Fruit fly (Drosophila melanogaster): ENCODE results near the gene Gbeta76C.

Gene Gbeta76C

DNA sequence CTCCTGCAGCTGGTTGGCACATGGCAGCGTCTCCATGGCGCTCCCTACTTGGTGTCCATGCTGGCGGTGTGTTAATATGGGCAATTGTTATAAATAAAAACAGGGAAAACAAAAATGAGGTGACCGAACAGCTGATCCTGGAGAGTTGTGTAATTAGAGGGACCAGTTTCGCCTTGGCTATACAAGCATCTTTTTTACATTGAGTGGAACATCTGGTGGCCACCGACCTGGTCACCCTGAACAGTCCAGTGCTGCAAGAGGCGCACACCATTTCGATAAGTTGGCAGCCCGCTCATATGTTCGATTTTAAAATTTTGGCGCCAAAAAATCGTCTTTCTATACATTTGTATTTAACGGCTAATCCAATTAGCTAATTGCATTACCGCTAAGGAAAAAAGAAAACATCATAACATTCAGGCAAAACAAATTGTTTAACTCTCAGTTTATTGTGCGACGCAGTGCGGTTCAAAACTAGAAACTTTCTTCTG lies at the start of gene Gbeta76C, which contains the start of gene CG8765:
TSS of gene Gbeta76C (plus strand) at position 438 of the 488 bp plus-strand sequence.
TSS of gene CG8765 (minus strand) at position 154 of the 488 bp plus-strand sequence.
- peak; percentile 38 for TF ChIP-seq Mnt (GFP tag; optimal IDR thresholded peaks at IDR 0.05)
- peak; percentile 71 for TF ChIP-seq CG1620 (GFP tag; optimal IDR thresholded peaks at IDR 0.05)
- TF ChIP-seq kay (GFP tag; ENCODE audit: borderline replicate concordance), result no peak
- TF ChIP-seq CG11617 (GFP tag; optimal IDR thresholded peaks at IDR 0.05), result no peak
- peak; percentile 23 for TF ChIP-seq Hr96 (GFP tag; optimal IDR thresholded peaks at IDR 0.05)
- TF ChIP-seq pad (GFP tag; optimal IDR thresholded peaks at IDR 0.05), result peak; percentile 49
- TF ChIP-seq CG14711 (tag; optimal IDR thresholded peaks at IDR 0.05), result peak; percentile 41
- TF ChIP-seq bab1 (GFP tag; optimal IDR thresholded peaks at IDR 0.05), result peak; percentile 83
- TF ChIP-seq CG7101 (tag; optimal IDR thresholded peaks at IDR 0.05), result peak; percentile 9
- TF ChIP-seq cic (GFP tag; optimal IDR thresholded peaks at IDR 0.05), result peak; percentile 41
- TF ChIP-seq CG12768 (GFP tag; optimal IDR thresholded peaks at IDR 0.05), result no peak
- no peak for TF ChIP-seq tj (GFP tag; optimal IDR thresholded peaks at IDR 0.05)
- TF ChIP-seq Clk (GFP tag; optimal IDR thresholded peaks at IDR 0.05), result no peak
- TF ChIP-seq toe (GFP tag; optimal IDR thresholded peaks at IDR 0.05), result no peak
- no peak for TF ChIP-seq CG5204 (GFP tag; optimal IDR thresholded peaks at IDR 0.05)
- TF ChIP-seq cnc (optimal IDR thresholded peaks at IDR 0.05), result no peak
- peak; percentile 31 for TF ChIP-seq ovo (GFP tag; optimal IDR thresholded peaks at IDR 0.05)
- TF ChIP-seq Crg-1 (GFP tag; optimal IDR thresholded peaks at IDR 0.05), result peak; percentile 62
- peak; percentile 42 for TF ChIP-seq CG33017 (tag; optimal IDR thresholded peaks at IDR 0.05)
- TF ChIP-seq CG7045 (GFP tag; optimal IDR thresholded peaks at IDR 0.05), result no peak

DNA sequence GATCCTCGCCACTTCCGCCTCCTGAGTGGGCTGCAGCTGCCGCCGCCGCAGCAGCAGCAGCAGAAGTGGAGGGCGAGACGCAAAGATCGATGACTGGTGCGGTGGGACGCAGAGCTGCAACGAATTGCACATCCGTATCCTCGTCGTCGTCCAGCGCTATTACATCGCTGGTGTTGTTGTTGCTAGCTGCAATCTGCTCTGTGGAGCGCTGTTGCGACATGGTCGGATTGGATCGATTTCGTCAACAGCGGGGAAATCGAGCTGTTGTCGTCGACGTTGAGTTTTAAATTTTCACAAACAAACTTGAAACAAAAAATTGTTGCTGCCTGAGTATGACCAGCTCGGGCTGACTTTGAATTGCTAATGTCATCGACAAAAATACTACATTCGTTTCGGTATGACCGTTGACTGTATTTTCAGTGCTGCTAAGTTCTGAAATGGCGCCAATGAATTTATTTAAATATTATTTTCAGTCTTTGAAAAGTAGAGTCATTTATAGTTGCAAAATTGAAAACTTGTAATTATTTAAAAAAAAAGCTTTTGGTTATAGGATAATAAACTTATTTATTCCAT lies 44.9 kb upstream of the Gbeta76C start, which contains the start of gene Rnf146:
TSS of gene Rnf146 (minus strand) at position 369 of the 573 bp plus-strand sequence.
- TF ChIP-seq CG12768 (GFP tag; optimal IDR thresholded peaks at IDR 0.05) (no peak), kay (GFP tag; ENCODE audit: borderline replicate concordance) (no peak), CG14711 (tag; optimal IDR thresholded peaks at IDR 0.05) (no peak), CG5204 (GFP tag; optimal IDR thresholded peaks at IDR 0.05) (no peak), Hr96 (GFP tag; optimal IDR thresholded peaks at IDR 0.05) (no peak), pad (GFP tag; optimal IDR thresholded peaks at IDR 0.05) (peak; percentile 25), CG7045 (GFP tag; optimal IDR thresholded peaks at IDR 0.05) (no peak), CG33017 (tag; optimal IDR thresholded peaks at IDR 0.05) (peak; percentile 14), CG7101 (tag; optimal IDR thresholded peaks at IDR 0.05) (peak; percentile 34), tj (GFP tag; optimal IDR thresholded peaks at IDR 0.05) (no peak), toe (GFP tag; optimal IDR thresholded peaks at IDR 0.05) (no peak), cnc (optimal IDR thresholded peaks at IDR 0.05) (no peak), bab1 (GFP tag; optimal IDR thresholded peaks at IDR 0.05) (peak; percentile 63)

DNA sequence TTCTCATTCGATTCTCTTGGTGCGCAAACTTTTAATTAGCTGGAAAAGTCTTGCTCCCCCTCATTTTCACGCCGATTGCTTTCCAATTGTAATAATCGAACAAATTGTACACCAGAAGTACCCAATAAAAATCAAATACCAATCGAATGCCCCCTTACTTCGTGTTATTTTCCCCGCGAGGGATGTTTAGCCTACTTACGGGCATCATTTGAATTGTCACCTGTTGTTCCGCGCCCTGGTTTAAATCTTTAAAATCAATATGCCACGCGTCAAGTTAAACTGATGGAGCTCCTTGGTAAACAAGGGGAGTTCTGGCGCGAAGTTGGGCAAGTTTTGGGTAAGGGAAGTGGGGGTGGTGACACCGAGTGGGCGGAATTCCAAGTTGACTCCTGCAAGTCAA lies 41.1 kb upstream of the Gbeta76C start:
- TF ChIP-seq Clk (GFP tag; optimal IDR thresholded peaks at IDR 0.05), result no peak
- TF ChIP-seq CG5204 (GFP tag; optimal IDR thresholded peaks at IDR 0.05), result no peak
- TF ChIP-seq bab1 (GFP tag; optimal IDR thresholded peaks at IDR 0.05), result no peak
- no peak for TF ChIP-seq CG33017 (tag; optimal IDR thresholded peaks at IDR 0.05)
- TF ChIP-seq CG7101 (tag; optimal IDR thresholded peaks at IDR 0.05), result no peak
- TF ChIP-seq CG14711 (tag; optimal IDR thresholded peaks at IDR 0.05), result no peak
- TF ChIP-seq CG11617 (GFP tag; optimal IDR thresholded peaks at IDR 0.05), result no peak
- TF ChIP-seq tj (GFP tag; optimal IDR thresholded peaks at IDR 0.05), result no peak

DNA sequence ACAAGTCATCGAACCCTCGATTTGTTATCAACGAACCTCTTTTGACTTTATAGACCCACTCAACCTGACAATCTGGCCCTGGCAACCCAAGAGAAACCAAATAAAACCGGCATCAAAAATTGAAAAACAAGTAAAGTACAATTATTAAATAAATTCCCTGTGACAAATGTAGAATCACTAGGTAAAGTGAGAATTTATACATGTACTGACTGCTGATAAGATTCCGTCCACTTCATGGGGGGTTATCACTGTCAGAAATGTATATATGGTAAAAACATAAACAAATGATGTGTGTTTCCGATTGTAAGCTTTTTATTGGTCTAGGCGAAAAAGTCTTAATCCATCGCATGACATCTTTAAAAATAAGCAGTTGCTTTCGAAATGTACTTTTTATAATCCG lies 38.8 kb upstream of the Gbeta76C start:
- no peak for TF ChIP-seq Clk (GFP tag; optimal IDR thresholded peaks at IDR 0.05)
- TF ChIP-seq CG11617 (GFP tag; optimal IDR thresholded peaks at IDR 0.05), result no peak
- TF ChIP-seq CG7045 (GFP tag; optimal IDR thresholded peaks at IDR 0.05), result no peak
- TF ChIP-seq ovo (GFP tag; optimal IDR thresholded peaks at IDR 0.05), result no peak
- no peak for TF ChIP-seq CG33017 (tag; optimal IDR thresholded peaks at IDR 0.05)
- no peak for TF ChIP-seq CG12768 (GFP tag; optimal IDR thresholded peaks at IDR 0.05)
- TF ChIP-seq CG14711 (tag; optimal IDR thresholded peaks at IDR 0.05), result no peak
- TF ChIP-seq CG5204 (GFP tag; optimal IDR thresholded peaks at IDR 0.05), result no peak
- TF ChIP-seq Crg-1 (GFP tag; optimal IDR thresholded peaks at IDR 0.05), result no peak

DNA sequence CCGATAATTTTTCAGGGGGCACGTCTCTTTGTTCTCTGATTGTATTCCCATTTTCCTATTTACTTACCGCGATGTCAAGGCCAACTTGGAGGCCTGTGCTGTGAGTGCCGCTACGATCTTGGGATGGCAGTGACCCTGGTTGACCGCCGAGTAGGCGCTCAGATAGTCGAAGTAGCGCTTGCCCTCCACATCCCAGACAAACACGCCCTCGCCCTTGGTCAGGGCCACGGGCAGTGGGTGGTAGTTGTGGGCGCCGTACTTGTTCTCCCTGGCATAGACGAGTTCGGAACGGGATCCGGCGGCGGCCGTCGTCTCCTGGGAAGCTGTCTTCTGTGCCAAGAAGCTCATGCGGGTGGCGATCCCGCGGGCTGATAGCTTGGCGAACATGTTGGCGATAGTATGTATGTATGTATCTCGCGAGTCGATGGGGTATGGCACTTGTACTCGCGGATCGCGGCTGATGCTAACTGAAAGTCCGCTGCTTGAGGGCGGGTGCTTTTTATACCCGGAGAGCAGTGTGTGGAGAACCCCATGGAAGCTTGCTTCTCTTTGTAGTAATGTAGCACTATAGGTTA lies 38.0 kb upstream of the Gbeta76C start, which contains the start of gene Oat:
TSS of gene Oat (minus strand) at position 478 of the 575 bp plus-strand sequence.
- TF ChIP-seq toe (GFP tag; optimal IDR thresholded peaks at IDR 0.05) (no peak), bab1 (GFP tag; optimal IDR thresholded peaks at IDR 0.05) (peak; percentile 35)

DNA sequence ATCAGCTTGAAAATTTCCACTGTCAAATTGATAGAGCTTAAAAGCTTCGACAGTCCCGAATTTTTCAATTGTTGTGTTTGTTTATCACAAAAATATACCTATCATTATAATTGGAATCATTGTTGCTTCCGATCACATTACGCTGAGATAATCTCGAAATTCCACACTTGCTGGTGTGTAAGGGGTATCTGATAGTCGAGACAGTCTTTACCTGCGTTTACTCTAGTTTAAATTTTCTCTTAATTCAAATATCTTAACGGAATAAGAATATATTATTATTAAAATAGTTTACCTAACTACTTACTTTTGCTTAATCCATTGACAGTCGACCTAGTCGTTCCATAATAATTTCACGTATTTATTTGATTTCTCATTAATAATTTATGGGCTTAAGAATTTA lies 37.3 kb upstream of the Gbeta76C start:
- no peak for TF ChIP-seq CG7101 (tag; optimal IDR thresholded peaks at IDR 0.05)
- TF ChIP-seq CG12768 (GFP tag; optimal IDR thresholded peaks at IDR 0.05), result no peak
- TF ChIP-seq CG7045 (GFP tag; optimal IDR thresholded peaks at IDR 0.05), result no peak
- TF ChIP-seq cic (GFP tag; optimal IDR thresholded peaks at IDR 0.05), result no peak
- no peak for TF ChIP-seq CG33017 (tag; optimal IDR thresholded peaks at IDR 0.05)
- TF ChIP-seq CG5204 (GFP tag; optimal IDR thresholded peaks at IDR 0.05), result no peak
- TF ChIP-seq Clk (GFP tag; optimal IDR thresholded peaks at IDR 0.05), result no peak
- TF ChIP-seq CG11617 (GFP tag; optimal IDR thresholded peaks at IDR 0.05), result no peak
- TF ChIP-seq Crg-1 (GFP tag; optimal IDR thresholded peaks at IDR 0.05), result no peak
- TF ChIP-seq CG1620 (GFP tag; optimal IDR thresholded peaks at IDR 0.05), result no peak
- no peak for TF ChIP-seq toe (GFP tag; optimal IDR thresholded peaks at IDR 0.05)

All from whole organism, adult.